Fruit fly (Drosophila melanogaster): Measurements from ENCODE around the gene Lip1.

Lip1 gene

DNA sequence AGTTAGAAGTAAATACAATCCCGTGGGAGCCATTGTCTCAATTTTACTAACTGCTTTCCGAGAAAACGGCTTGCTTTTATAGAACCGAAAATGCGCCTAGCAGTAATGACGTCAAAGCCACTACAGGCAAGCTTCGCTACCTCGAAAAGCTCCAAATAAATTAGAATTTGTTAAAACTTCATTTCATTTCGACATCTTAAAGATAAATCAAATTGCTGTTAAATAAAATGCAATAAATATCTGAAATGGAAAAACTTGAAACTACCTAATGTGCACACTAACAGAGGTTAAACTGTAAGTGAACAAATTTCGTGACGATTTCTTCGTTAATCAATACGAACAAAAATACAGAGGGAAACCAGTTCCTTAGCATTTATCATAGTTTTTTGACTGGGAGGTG, 3.4 kb downstream of the Lip1 start, which contains the start of gene CG7300 (continued):
- peak; percentile 59 for TF ChIP-seq nmo (GFP tag; optimal IDR thresholded peaks at IDR 0.05)
- no peak for TF ChIP-seq Doc3 (GFP tag; IDR thresholded peaks at IDR 0.05; ENCODE audit: partially characterized antibody)
- no peak for TF ChIP-seq CG14965 (GFP tag; optimal IDR thresholded peaks at IDR 0.05; ENCODE audit: borderline replicate concordance)
- peak; percentile 49 for TF ChIP-seq CG17328 (GFP tag; IDR thresholded peaks at IDR 0.05)
- TF ChIP-seq sr (GFP tag; IDR thresholded peaks at IDR 0.05): no peak
- no peak for TF ChIP-seq zfh2 (GFP tag; optimal IDR thresholded peaks at IDR 0.05)
- TF ChIP-seq CG12104 (GFP tag; optimal IDR thresholded peaks at IDR 0.05): no peak
- TF ChIP-seq CG2712 (tag; optimal IDR thresholded peaks at IDR 0.05): peak; percentile 63
- TF ChIP-seq wek (GFP tag; optimal IDR thresholded peaks at IDR 0.05): no peak
- no peak for TF ChIP-seq CG32767 (GFP tag; IDR thresholded peaks at IDR 0.05)
- no peak for TF ChIP-seq Lpt (GFP tag; optimal IDR thresholded peaks at IDR 0.05)
- TF ChIP-seq CG8388 (GFP tag; optimal IDR thresholded peaks at IDR 0.05): peak; percentile 39
- TF ChIP-seq MBD-R2 (GFP tag; IDR thresholded peaks at IDR 0.05): no peak
- TF ChIP-seq D19A (tag; optimal IDR thresholded peaks at IDR 0.05): no peak
- peak; percentile 27 for TF ChIP-seq CG10267 (tag; optimal IDR thresholded peaks at IDR 0.05)
- TF ChIP-seq CG9609 (GFP tag; optimal IDR thresholded peaks at IDR 0.05): peak; percentile 28
- no peak for TF ChIP-seq CG8478 (optimal IDR thresholded peaks at IDR 0.05)
- no peak for TF ChIP-seq usp (GFP tag; optimal IDR thresholded peaks at IDR 0.05)
- no peak for TF ChIP-seq CG14860 (GFP tag; IDR thresholded peaks at IDR 0.05; ENCODE audit: partially characterized antibody)
- no peak for TF ChIP-seq corto (GFP tag; optimal IDR thresholded peaks at IDR 0.05)
- 0 out of 3 replicates have a peak, but pooled peaks have one; percentile 27 for TF ChIP-seq CG2889 (GFP tag; IDR thresholded peaks at IDR 0.05)
- TF ChIP-seq vvl (GFP tag; IDR thresholded peaks at IDR 0.05): peak; percentile 80
- peak; percentile 10 for TF ChIP-seq CG10462 (GFP tag; optimal IDR thresholded peaks at IDR 0.05)

DNA sequence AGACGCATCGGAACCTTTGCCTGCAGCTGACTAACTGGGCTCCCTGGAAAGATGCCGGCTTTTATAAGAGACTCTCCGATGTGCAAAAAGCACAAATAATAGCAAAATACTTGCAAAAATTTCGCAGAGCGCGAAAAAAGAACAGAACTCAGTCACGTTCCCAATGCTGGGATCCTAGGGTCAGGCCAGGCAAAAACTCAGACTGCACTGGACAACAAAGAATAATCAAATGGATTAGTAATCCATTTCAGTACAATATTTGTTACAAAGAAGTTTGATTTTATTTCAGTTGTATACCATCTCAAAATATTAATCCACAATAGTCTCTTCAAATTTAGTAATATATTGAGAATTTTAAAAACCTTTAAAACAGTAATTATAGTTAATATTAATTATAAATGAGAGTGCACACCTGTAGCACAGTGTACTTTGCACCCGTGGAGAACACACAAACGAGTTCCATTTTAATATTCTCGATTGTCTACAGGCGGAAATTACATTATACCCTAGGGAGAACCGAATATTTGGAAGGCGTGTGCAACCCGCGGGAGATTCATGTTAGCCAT, 7.2 kb downstream of the Lip1 start, which contains the start of gene CG17108:
Gene CG17108, minus strand, starts transcription at position 51 of the 566 bp plus-strand sequence.
- no peak for TF ChIP-seq ssp (GFP tag; IDR thresholded peaks at IDR 0.05)

DNA sequence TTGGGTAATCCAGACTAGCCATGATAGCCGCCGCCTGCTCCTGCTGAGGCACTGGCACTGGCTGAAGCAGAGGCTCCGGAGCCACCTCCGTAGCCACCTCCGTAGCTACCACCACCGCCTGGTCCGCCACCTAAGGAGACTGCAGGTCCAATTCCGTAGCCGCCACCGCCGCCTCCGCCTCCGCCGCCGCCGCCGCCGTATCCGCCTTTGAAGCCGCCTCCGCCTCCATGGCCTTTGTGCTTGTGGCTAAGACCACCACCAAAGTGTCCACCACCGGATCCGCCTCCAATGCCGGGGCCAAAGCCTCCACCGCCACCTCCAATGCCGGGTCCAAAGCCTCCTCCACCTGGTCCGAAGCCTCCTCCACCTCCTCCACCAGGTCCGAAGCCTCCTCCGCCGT, 8.3 kb downstream of the Lip1 start:
- no peak for TF ChIP-seq unpg (GFP tag; optimal IDR thresholded peaks at IDR 0.05)
- TF ChIP-seq Hr39 (optimal IDR thresholded peaks at IDR 0.05): peak; percentile 74

DNA sequence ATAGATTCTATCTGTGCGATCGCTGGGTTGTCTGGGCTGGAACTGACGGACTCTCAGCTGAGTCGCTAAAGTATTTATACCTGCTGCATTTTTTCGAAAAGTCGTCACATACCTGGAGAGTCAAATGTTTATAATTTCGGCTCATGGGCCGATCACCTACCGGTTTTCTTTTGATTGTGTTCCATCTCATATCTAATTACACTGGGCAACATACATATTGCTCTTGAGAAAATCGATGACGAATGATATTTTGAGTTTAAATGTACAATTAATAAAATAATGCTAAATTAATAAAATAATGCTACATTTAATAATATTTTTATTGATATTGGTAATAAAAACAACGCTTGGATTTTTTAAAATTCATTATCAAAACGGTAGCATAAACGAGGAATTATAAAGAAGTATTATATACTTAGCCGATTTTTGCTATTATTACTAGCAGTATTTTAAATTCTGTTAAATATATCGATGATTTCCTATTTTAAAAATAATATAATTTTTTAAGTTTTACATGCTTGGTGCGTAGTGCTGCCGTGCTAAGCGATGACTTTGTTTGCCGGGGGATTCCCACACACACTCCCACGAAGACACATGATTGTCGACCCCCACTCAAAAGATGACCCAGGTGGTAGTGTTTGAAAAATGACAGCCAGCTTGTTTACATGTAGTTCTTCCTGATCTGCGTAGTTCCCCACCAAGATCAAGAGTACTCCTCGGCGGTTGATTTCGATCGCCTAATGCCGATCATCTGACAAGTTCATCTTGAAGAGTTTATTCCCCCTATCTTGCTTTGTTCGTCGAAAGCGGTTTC, 11.9 kb downstream of the Lip1 start, which contains the start of gene CG7294:
Gene CG7294, minus strand, starts transcription at position 51 of the 814 bp plus-strand sequence.
- peak; percentile 23 for TF ChIP-seq CG17359 (tag; optimal IDR thresholded peaks at IDR 0.05)
- TF ChIP-seq CG31441 (GFP tag; IDR thresholded peaks at IDR 0.05): peak; percentile 63
- no peak for TF ChIP-seq sna (GFP tag; IDR thresholded peaks at IDR 0.05; ENCODE audit: partially characterized antibody)
- TF ChIP-seq CG12391 (tag; optimal IDR thresholded peaks at IDR 0.05): peak; percentile 37
- no peak for TF ChIP-seq danr (GFP tag; IDR thresholded peaks at IDR 0.05)
- peak; percentile 36 for TF ChIP-seq PHDP (tag; optimal IDR thresholded peaks at IDR 0.05)
- peak; percentile 8 for TF ChIP-seq abd-A (tag; optimal IDR thresholded peaks at IDR 0.05)
- TF ChIP-seq sr (GFP tag; IDR thresholded peaks at IDR 0.05): peak; percentile 72; the same call in 2 of the 3 replicates
- TF ChIP-seq Ssrp (tag; optimal IDR thresholded peaks at IDR 0.05): peak; percentile 5
- TF ChIP-seq Dek (tag; optimal IDR thresholded peaks at IDR 0.05): peak; percentile 10
- TF ChIP-seq CG3281 (GFP tag; optimal IDR thresholded peaks at IDR 0.05): peak; percentile 18
- TF ChIP-seq Atf6 (GFP tag; IDR thresholded peaks at IDR 0.05): no peak
- peak; percentile 37 for TF ChIP-seq nmo (GFP tag; optimal IDR thresholded peaks at IDR 0.05)
- peak; percentile 56 for TF ChIP-seq dmrt11E (tag; optimal IDR thresholded peaks at IDR 0.05)
- TF ChIP-seq Rfx (GFP tag; IDR thresholded peaks at IDR 0.05): no peak
- no peak for TF ChIP-seq ci (GFP tag; IDR thresholded peaks at IDR 0.05)
- TF ChIP-seq Hr51 (GFP tag; optimal IDR thresholded peaks at IDR 0.05): peak in 1 of 2 experiments; percentile 28
- TF ChIP-seq phol (tag; optimal IDR thresholded peaks at IDR 0.05): peak; percentile 38
- TF ChIP-seq grn (GFP tag; optimal IDR thresholded peaks at IDR 0.05): peak; percentile 42
- peak; percentile 20 for TF ChIP-seq CG14710 (tag; optimal IDR thresholded peaks at IDR 0.05)
- TF ChIP-seq CG10267 (tag; optimal IDR thresholded peaks at IDR 0.05): peak; percentile 38
